Worm (Caenorhabditis elegans): ENCODE measurements around the gene ZK666.4.

Gene ZK666.4

ce11 chrII:10513377-10513776 lies 36.3 kb downstream of the ZK666.4 start:
- TF ChIP-seq ceh-34 (tag; optimal IDR thresholded peaks at IDR 0.05) (no peak), sox-2 (GFP tag; IDR thresholded peaks at IDR 0.05) (no peak), ttx-3 (tag; optimal IDR thresholded peaks at IDR 0.05) (no peak), pros-1 (tag; optimal IDR thresholded peaks at IDR 0.05) (no peak), ceh-6 (GFP tag; optimal IDR thresholded peaks at IDR 0.05) (no peak), pag-3 (tag; optimal IDR thresholded peaks at IDR 0.05; ENCODE audit: borderline replicate concordance) (no peak), fkh-10 (GFP tag; optimal IDR thresholded peaks at IDR 0.05) (no peak), npax-4 (tag; optimal IDR thresholded peaks at IDR 0.05) (no peak), elt-4 (tag; optimal IDR thresholded peaks at IDR 0.05) (no peak), tbx-2 (tag; optimal IDR thresholded peaks at IDR 0.05) (no peak), ceh-14 (tag; optimal IDR thresholded peaks at IDR 0.05) (no peak), F13H6.1 (tag; optimal IDR thresholded peaks at IDR 0.05) (no peak)

- TF ChIP-seq unc-42 (tag; optimal IDR thresholded peaks at IDR 0.05) (no peak), ceh-24 (tag; optimal IDR thresholded peaks at IDR 0.05) (no peak), nhr-11 (tag; optimal IDR thresholded peaks at IDR 0.05) (no peak), elt-4 (tag; optimal IDR thresholded peaks at IDR 0.05) (no peak), ceh-22 (tag; optimal IDR thresholded peaks at IDR 0.05) (no peak), pha-2 (tag; optimal IDR thresholded peaks at IDR 0.05) (no peak), Y22D7AL.16 (tag; optimal IDR thresholded peaks at IDR 0.05) (no peak), ceh-18 (tag; optimal IDR thresholded peaks at IDR 0.05) (no peak)
Measured at ce11 chrII:10515422-10515821, 38.4 kb downstream of the ZK666.4 start.

ce11 chrII:10516375-10516774 lies 39.3 kb downstream of the ZK666.4 start:
- TF ChIP-seq unc-86 (tag; optimal IDR thresholded peaks at IDR 0.05), result no peak
- no peak for TF ChIP-seq lin-11 (tag; optimal IDR thresholded peaks at IDR 0.05)
- no peak for TF ChIP-seq fax-1 (tag; optimal IDR thresholded peaks at IDR 0.05)
- TF ChIP-seq unc-55 (GFP tag; optimal IDR thresholded peaks at IDR 0.05), result no peak
- no peak for TF ChIP-seq pha-4 (tag; optimal IDR thresholded peaks at IDR 0.05)
- no peak for TF ChIP-seq hlh-15 (tag; optimal IDR thresholded peaks at IDR 0.05)
- TF ChIP-seq mec-3 (tag; optimal IDR thresholded peaks at IDR 0.05; ENCODE audit: borderline replicate concordance), result no peak
- no peak for TF ChIP-seq ceh-2 (tag; optimal IDR thresholded peaks at IDR 0.05)
- TF ChIP-seq che-1 (tag; optimal IDR thresholded peaks at IDR 0.05), result no peak
- TF ChIP-seq sox-4 (tag; optimal IDR thresholded peaks at IDR 0.05), result no peak
- TF ChIP-seq sox-2 (GFP tag; IDR thresholded peaks at IDR 0.05), result no peak
- no peak for TF ChIP-seq F13H6.1 (tag; optimal IDR thresholded peaks at IDR 0.05)
- TF ChIP-seq ceh-48 (tag; optimal IDR thresholded peaks at IDR 0.05), result no peak
- TF ChIP-seq ztf-16 (tag; optimal IDR thresholded peaks at IDR 0.05), result no peak
- TF ChIP-seq elt-2 (tag; optimal IDR thresholded peaks at IDR 0.05), result no peak
- no peak for TF ChIP-seq ceh-30 (tag; optimal IDR thresholded peaks at IDR 0.05)
- TF ChIP-seq tbx-2 (tag; optimal IDR thresholded peaks at IDR 0.05), result no peak
- no peak for TF ChIP-seq ceh-18 (tag; optimal IDR thresholded peaks at IDR 0.05)

ce11 chrII:10519017-10519416 lies 42.0 kb downstream of the ZK666.4 start, which contains the start of gene F59B10.4:
TSS of gene F59B10.4 (minus strand) at chrII:10519117.
- TF ChIP-seq ceh-45 (GFP tag; IDR thresholded peaks at IDR 0.05), result no peak
- no peak for TF ChIP-seq unc-42 (tag; optimal IDR thresholded peaks at IDR 0.05)
- TF ChIP-seq ceh-22 (tag; optimal IDR thresholded peaks at IDR 0.05), result no peak
- TF ChIP-seq hlh-30 (tag; optimal IDR thresholded peaks at IDR 0.05; ENCODE audit: insufficient read depth), result no peak
- no peak for TF ChIP-seq K09A11.1 (tag; optimal IDR thresholded peaks at IDR 0.05; ENCODE audit: insufficient read depth)
- no peak for TF ChIP-seq rnt-1 (tag; optimal IDR thresholded peaks at IDR 0.05)
- no peak for TF ChIP-seq hlh-6 (tag; optimal IDR thresholded peaks at IDR 0.05)
- no peak for TF ChIP-seq ceh-2 (tag; optimal IDR thresholded peaks at IDR 0.05)
- no peak for TF ChIP-seq unc-3 (GFP tag; conservative IDR thresholded peaks at IDR 0.05)
- TF ChIP-seq unc-3 (tag; optimal IDR thresholded peaks at IDR 0.05), result no peak
- TF ChIP-seq nhr-232 (tag; optimal IDR thresholded peaks at IDR 0.05), result no peak
- no peak for TF ChIP-seq ceh-30 (tag; optimal IDR thresholded peaks at IDR 0.05)
- no peak for TF ChIP-seq che-1 (tag; optimal IDR thresholded peaks at IDR 0.05)
- TF ChIP-seq ets-4 (tag; optimal IDR thresholded peaks at IDR 0.05), result no peak
- TF ChIP-seq hlh-8 (tag; optimal IDR thresholded peaks at IDR 0.05), result no peak
